Worm (Caenorhabditis elegans) whole organism, L3 larva: ENCODE data around the gene Y39A1A.16.

Source experiments
- ZK546.5 ChIP-seq: sonication (generic microtip); optimal IDR thresholded peaks from 2 replicates; lab custom pipeline; 2017; ENCODE audit warnings: missing biosample characterization, missing genetic modification characterization
- aly-2 ChIP-seq: fragments of 150-350 bp; optimal IDR thresholded peaks from 2 replicates; lab custom pipeline; 2014; ENCODE audit warnings: missing biosample characterization, missing genetic modification characterization
- ama-1 ChIP-seq: fragments of 150-350 bp; optimal IDR thresholded peaks from 2 replicates; lab custom pipeline; 2018
- ceh-82 ChIP-seq: fragments of 150-350 bp; optimal IDR thresholded peaks from 2 replicates; lab custom pipeline; 2014; ENCODE audit warnings: missing biosample characterization, missing genetic modification characterization
- egl-27 ChIP-seq: sonication (generic microtip); optimal IDR thresholded peaks from 4 replicates; lab custom pipeline; 2017; ENCODE audit warnings: missing biosample characterization, missing genetic modification reagents, missing genetic modification characterization
- egl-5 ChIP-seq: fragments of 150-350 bp; optimal IDR thresholded peaks from 2 replicates; lab custom pipeline; 2017; ENCODE audit warnings: missing biosample characterization, missing genetic modification reagents, missing genetic modification characterization, inconsistent platforms
- elt-2 ChIP-seq: sonication (generic microtip); optimal IDR thresholded peaks from 2 replicates; lab custom pipeline; 2016; ENCODE audit warnings: missing genetic modification reagents, mild to moderate bottlenecking, missing genetic modification characterization, missing compliant biosample characterization
- elt-3 ChIP-seq, 3 experiments: fragments of 150-350 bp in 1 of 3; sonication (generic microtip) in 2 of 3; optimal IDR thresholded peaks; 2 replicates in 2 of 3; 4 replicates in 1 of 3; lab custom pipeline; 2014 to 2017; ENCODE audit warnings: missing biosample characterization in 3 of 3, missing genetic modification characterization in 3 of 3
- eor-1 ChIP-seq, 2 experiments: fragments of 150-350 bp; optimal IDR thresholded peaks; 2 replicates each; lab custom pipeline; 2014 to 2018; ENCODE audit warnings: missing biosample characterization in 2 of 2, missing genetic modification characterization in 2 of 2
- fkh-10 ChIP-seq: sonication (generic microtip); optimal IDR thresholded peaks from 2 replicates; lab custom pipeline; 2017; ENCODE audit warnings: missing biosample characterization, missing genetic modification reagents, missing genetic modification characterization
- fkh-2 ChIP-seq: fragments of 150-350 bp; optimal IDR thresholded peaks from 2 replicates; lab custom pipeline; 2014; ENCODE audit warnings: missing biosample characterization, missing genetic modification reagents, missing genetic modification characterization
- fos-1 ChIP-seq: fragments of 150-350 bp; optimal IDR thresholded peaks from 2 replicates; lab custom pipeline; 2014; ENCODE audit warnings: missing biosample characterization, missing genetic modification characterization
- hmg-11 ChIP-seq: sonication (generic microtip); optimal IDR thresholded peaks from 2 replicates; lab custom pipeline; 2016; ENCODE audit warnings: missing genetic modification characterization, missing compliant biosample characterization
- jun-1 ChIP-seq: fragments of 150-350 bp; optimal IDR thresholded peaks from 2 replicates; lab custom pipeline; 2014; ENCODE audit warnings: missing biosample characterization, missing genetic modification reagents, missing genetic modification characterization
- lin-15B ChIP-seq: fragments of 150-350 bp; optimal IDR thresholded peaks from 2 replicates; lab custom pipeline; 2014; ENCODE audit warnings: missing biosample characterization, missing genetic modification characterization
- lin-39 ChIP-seq: fragments of 150-350 bp; optimal IDR thresholded peaks from 2 replicates; lab custom pipeline; 2018; ENCODE audit warnings: missing biosample characterization, missing genetic modification reagents, missing genetic modification characterization
- lsy-12 ChIP-seq: sonication (generic microtip); optimal IDR thresholded peaks from 2 replicates; lab custom pipeline; 2016; ENCODE audit warnings: mild to moderate bottlenecking, missing genetic modification characterization, missing compliant biosample characterization
- mdl-1 ChIP-seq: fragments of 150-350 bp; optimal IDR thresholded peaks from 2 replicates; lab custom pipeline; 2014; ENCODE audit warnings: missing biosample characterization, missing genetic modification characterization
- mml-1 ChIP-seq: fragments of 150-350 bp; sonication (generic microtip); optimal IDR thresholded peaks from 3 replicates; lab custom pipeline; 2014; ENCODE audit warnings: missing biosample characterization, missing genetic modification characterization
- nfya-1 ChIP-seq: sonication (generic microtip); optimal IDR thresholded peaks from 2 replicates; lab custom pipeline; 2017; ENCODE audit warnings: missing genetic modification characterization, mild to moderate bottlenecking, missing compliant biosample characterization, antibody characterized with exemption, moderate library complexity; ENCODE audit not compliant: insufficient read depth
- nhr-11 ChIP-seq: fragments of 150-350 bp; optimal IDR thresholded peaks from 2 replicates; lab custom pipeline; 2014; ENCODE audit warnings: missing biosample characterization, missing genetic modification characterization
- nhr-12 ChIP-seq: fragments of 150-350 bp; optimal IDR thresholded peaks from 2 replicates; lab custom pipeline; 2014; ENCODE audit warnings: missing biosample characterization, missing genetic modification characterization
- nhr-23 ChIP-seq: fragments of 150-350 bp; optimal IDR thresholded peaks from 2 replicates; lab custom pipeline; 2014; ENCODE audit warnings: missing biosample characterization, missing genetic modification reagents, missing genetic modification characterization
- nhr-25 ChIP-seq: sonication (generic microtip); optimal IDR thresholded peaks from 2 replicates; lab custom pipeline; 2017; ENCODE audit warnings: missing biosample characterization, missing genetic modification characterization
- nhr-28 ChIP-seq: fragments of 150-350 bp; optimal IDR thresholded peaks from 2 replicates; lab custom pipeline; 2014; ENCODE audit warnings: missing biosample characterization, missing genetic modification characterization
- nhr-43 ChIP-seq: sonication (generic microtip); optimal IDR thresholded peaks from 2 replicates; lab custom pipeline; 2016; ENCODE audit warnings: mild to moderate bottlenecking, missing genetic modification characterization, missing compliant biosample characterization; ENCODE audit not compliant: poor library complexity, severe bottlenecking
- nhr-67 ChIP-seq: fragments of 150-350 bp; optimal IDR thresholded peaks from 2 replicates; lab custom pipeline; 2014; ENCODE audit warnings: missing biosample characterization, missing genetic modification characterization
- pha-4 ChIP-seq: fragments of 150-350 bp; optimal IDR thresholded peaks from 2 replicates; lab custom pipeline; 2014; ENCODE audit warnings: missing biosample characterization, missing genetic modification reagents, missing genetic modification characterization
- pqm-1 ChIP-seq: fragments of 150-350 bp; optimal IDR thresholded peaks from 2 replicates; lab custom pipeline; 2017; ENCODE audit warnings: missing biosample characterization, missing genetic modification characterization, inconsistent platforms
- sea-2 ChIP-seq: fragments of 150-350 bp; sonication (generic microtip); optimal IDR thresholded peaks from 4 replicates; lab custom pipeline; 2014; ENCODE audit warnings: missing biosample characterization, missing genetic modification reagents, missing genetic modification characterization
- skn-1 ChIP-seq: fragments of 150-350 bp; optimal IDR thresholded peaks from 2 replicates; lab custom pipeline; 2014; ENCODE audit warnings: missing biosample characterization, missing genetic modification characterization
- unc-39 ChIP-seq: sonication (generic microtip); optimal IDR thresholded peaks from 4 replicates; lab custom pipeline; 2017; ENCODE audit warnings: missing biosample characterization, missing genetic modification characterization
- unc-62 ChIP-seq: fragments of 150-350 bp; sonication (generic microtip); optimal IDR thresholded peaks from 4 replicates; lab custom pipeline; 2014; ENCODE audit warnings: missing biosample characterization, missing genetic modification reagents, missing genetic modification characterization
- zag-1 ChIP-seq: fragments of 150-350 bp; optimal IDR thresholded peaks from 2 replicates; lab custom pipeline; 2014; ENCODE audit warnings: missing biosample characterization, missing genetic modification characterization
- ztf-11 ChIP-seq: fragments of 150-350 bp; optimal IDR thresholded peaks from 2 replicates; lab custom pipeline; 2014; ENCODE audit warnings: missing biosample characterization, missing genetic modification characterization
- ztf-4 ChIP-seq: fragments of 150-350 bp; optimal IDR thresholded peaks from 2 replicates; lab custom pipeline; 2014; ENCODE audit warnings: missing biosample characterization, missing genetic modification characterization

Y39A1A.16 gene

DNA sequence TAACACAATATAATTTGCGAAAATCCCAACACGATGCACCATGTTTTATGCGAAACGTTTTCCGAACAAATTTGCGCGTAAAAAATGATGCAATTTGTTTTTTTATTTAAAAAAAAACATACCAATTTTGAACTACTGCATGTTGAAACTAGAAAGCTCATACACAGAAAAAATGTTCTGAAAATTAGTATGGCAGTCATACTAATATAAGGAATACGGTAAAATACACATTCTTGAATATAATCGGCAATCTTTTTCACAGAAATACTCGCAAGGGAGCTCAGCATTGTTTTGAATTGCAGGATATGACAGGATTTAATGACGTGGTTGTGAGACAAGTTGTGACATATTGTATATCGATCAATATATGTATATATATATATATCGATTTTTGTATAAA is at the start of gene Y39A1A.16:
Y39A1A.16 (plus strand) TSS at position 301 of the 400 bp plus-strand sequence.
- TF ChIP-seq lsy-12 (tag; lab: Kevin White, UChicago) (no peak), lin-15B (tag; lab: Kevin White, UChicago) (no peak), egl-27 (no peak), nhr-23 (no peak), eor-1 (tag; optimal IDR thresholded peaks at IDR 0.05; lab: Kevin White, UChicago) (no peak), unc-39 (tag; lab: Kevin White, UChicago) (no peak), skn-1 (tag; lab: Kevin White, UChicago) (no peak), sea-2 (no peak), unc-62 (GFP tag; lab: Kevin White, UChicago) (no peak), nhr-11 (no peak), aly-2 (tag; lab: Kevin White, UChicago) (no peak), elt-3 (tag; optimal IDR thresholded peaks at IDR 0.05; lab: Kevin White, UChicago) (no peak), ceh-82 (tag; lab: Kevin White, UChicago) (no peak), nhr-25 (tag; lab: Kevin White, UChicago) (no peak), ZK546.5 (tag; lab: Kevin White, UChicago) (no peak), mdl-1 (no peak), nhr-67 (tag; lab: Kevin White, UChicago) (no peak), egl-5 (no peak), mml-1 (no peak), jun-1 (no peak)

DNA sequence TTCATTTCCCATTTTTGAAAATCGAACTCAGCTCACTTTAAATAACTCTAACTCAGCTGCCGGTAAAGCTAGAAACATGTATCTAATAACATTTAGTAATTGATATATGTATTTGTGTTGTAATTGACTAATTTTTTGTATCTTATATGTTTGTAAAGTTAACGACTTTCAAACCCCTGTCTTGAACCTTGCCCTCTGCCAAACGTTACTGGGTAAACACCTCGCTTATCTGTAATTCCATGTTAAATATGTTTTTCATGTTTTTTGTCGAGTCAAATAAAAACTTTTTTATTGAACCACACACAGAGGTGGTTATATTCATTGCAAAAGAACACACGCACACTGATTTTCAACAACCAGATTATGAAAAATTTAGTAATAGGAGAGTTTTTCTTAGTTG is 49.3 kb upstream of the Y39A1A.16 start:
- no peak for TF ChIP-seq ztf-4 (tag; lab: Kevin White, UChicago)
- TF ChIP-seq fkh-10, result no peak
- no peak for TF ChIP-seq ztf-11 (tag; lab: Kevin White, UChicago)
- TF ChIP-seq nhr-25 (tag; lab: Kevin White, UChicago), result no peak
- TF ChIP-seq hmg-11 (tag; lab: Kevin White, UChicago), result no peak
- TF ChIP-seq fkh-2 (tag; lab: Kevin White, UChicago), result no peak
- no peak for TF ChIP-seq pqm-1 (tag; lab: Kevin White, UChicago)
- no peak for TF ChIP-seq nhr-28
- peak; percentile 48 for TF ChIP-seq pha-4 (tag; lab: Kevin White, UChicago)
- no peak for TF ChIP-seq ama-1 (lab: Kevin White, UChicago)
- no peak for TF ChIP-seq lin-15B (tag; lab: Kevin White, UChicago)
- no peak for TF ChIP-seq elt-2 (tag; lab: Kevin White, UChicago)
- no peak for TF ChIP-seq eor-1 (tag; optimal IDR thresholded peaks at IDR 0.05; lab: Kevin White, UChicago)
- no peak for TF ChIP-seq jun-1
- no peak for TF ChIP-seq nfya-1 (tag; lab: Kevin White, UChicago)
- TF ChIP-seq lsy-12 (tag; lab: Kevin White, UChicago), result peak; percentile 3
- no peak for TF ChIP-seq fos-1 (tag; lab: Kevin White, UChicago)

DNA sequence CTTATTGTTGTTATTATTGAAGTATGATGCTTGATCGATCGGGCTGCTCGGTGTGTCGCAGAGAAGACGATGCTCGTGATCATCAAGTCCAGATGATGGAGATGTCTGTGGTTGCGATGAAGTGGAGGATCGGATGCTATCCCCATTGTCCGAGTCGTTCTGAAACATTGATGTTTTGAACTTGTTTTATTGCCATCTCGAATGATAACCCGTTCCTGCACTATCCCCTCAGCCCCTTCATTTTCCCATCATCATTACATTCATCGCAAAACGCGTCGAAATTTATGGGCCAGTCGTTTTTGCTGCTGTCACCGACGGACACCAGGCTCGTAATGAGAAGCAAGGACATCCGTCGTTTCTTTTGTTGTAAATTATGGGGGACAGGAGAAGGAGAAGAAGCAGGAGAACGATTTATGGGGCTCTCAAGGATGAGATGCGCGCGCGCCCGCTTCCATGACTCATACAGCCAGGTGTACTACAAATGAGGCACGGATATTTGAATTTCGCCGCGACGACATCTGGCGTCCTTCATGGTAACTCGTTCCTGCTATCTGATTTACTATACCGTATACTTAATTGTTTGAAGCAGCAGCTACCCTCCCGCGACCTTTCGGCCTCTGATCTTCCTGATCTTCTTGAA is 47.1 kb upstream of the Y39A1A.16 start:
- TF ChIP-seq aly-2 (tag; lab: Kevin White, UChicago) (no peak), unc-39 (tag; lab: Kevin White, UChicago) (no peak), zag-1 (no peak), ztf-4 (tag; lab: Kevin White, UChicago) (no peak), nhr-25 (tag; lab: Kevin White, UChicago) (peak; percentile 20), fos-1 (tag; lab: Kevin White, UChicago) (no peak), ama-1 (lab: Kevin White, UChicago) (peak; percentile 52), hmg-11 (tag; lab: Kevin White, UChicago) (no peak), egl-5 (peak; percentile 12), lin-39 (tag; lab: Kevin White, UChicago) (no peak), nhr-12 (tag; lab: Kevin White, UChicago) (no peak), nhr-43 (tag; lab: Kevin White, UChicago) (no peak), unc-62 (GFP tag; lab: Kevin White, UChicago) (no peak), jun-1 (no peak), nhr-28 (no peak)
